Fruit fly (Drosophila melanogaster) whole organism, prepupa: ENCODE results near the gene CG18259.

Source experiments
- Blimp-1 ChIP-seq: fragments of 200-800 bp; sonication (Bioruptor generic); optimal IDR thresholded peaks from 3 replicates; lab custom pipeline; 2017; ENCODE audit warnings: missing biosample characterization, missing genetic modification characterization, mild to moderate bottlenecking, moderate library complexity, missing genetic modification reagents
- CG10631 ChIP-seq: fragments of 200-800 bp; sonication (Bioruptor generic); optimal IDR thresholded peaks from 2 replicates; lab custom pipeline; 2016; ENCODE audit warnings: missing biosample characterization, missing genetic modification characterization
- CG11294 ChIP-seq: fragments of 200-800 bp; sonication (Bioruptor generic); IDR thresholded peaks from 2 replicates; pipeline ENCODE4 v1.3.6; 2022; ENCODE audit warnings: missing biosample characterization, missing genetic modification characterization
- CG11902 ChIP-seq: fragments of 200-800 bp; sonication (Bioruptor generic); optimal IDR thresholded peaks from 3 replicates; lab custom pipeline; 2016; ENCODE audit warnings: missing biosample characterization, missing genetic modification characterization
- CG3032 ChIP-seq: fragments of 200-800 bp; optimal IDR thresholded peaks from 2 replicates; lab custom pipeline; 2019; ENCODE audit warnings: missing biosample characterization, mild to moderate bottlenecking, missing genetic modification characterization, moderate library complexity
- CG31627 ChIP-seq: fragments of 200-800 bp; sonication (Bioruptor generic); optimal IDR thresholded peaks from 3 replicates; lab custom pipeline; 2016; ENCODE audit warnings: missing biosample characterization, missing genetic modification characterization
- CG3919 ChIP-seq: fragments of 200-800 bp; sonication (Bioruptor generic); optimal IDR thresholded peaks from 3 replicates; lab custom pipeline; 2016; ENCODE audit warnings: missing biosample characterization, missing genetic modification characterization
- CG6163 ChIP-seq: fragments of 200-800 bp; sonication (Bioruptor generic); IDR thresholded peaks from 3 replicates; pipeline ENCODE4 v1.3.6; 2022; ENCODE audit warnings: missing biosample characterization, missing genetic modification characterization
- CG6792 ChIP-seq: fragments of 200-800 bp; sonication (Bioruptor generic); optimal IDR thresholded peaks from 3 replicates; lab custom pipeline; 2016; ENCODE audit warnings: missing biosample characterization, missing genetic modification characterization
- CG7368 ChIP-seq: fragments of 200-800 bp; sonication (Bioruptor generic); optimal IDR thresholded peaks from 3 replicates; lab custom pipeline; 2016; ENCODE audit warnings: missing biosample characterization, missing genetic modification characterization
- CG8319 ChIP-seq: fragments of 200-800 bp; sonication (Bioruptor generic); optimal IDR thresholded peaks from 3 replicates; lab custom pipeline; 2016; ENCODE audit warnings: missing biosample characterization, missing genetic modification characterization
- CG9139 ChIP-seq: fragments of 200-800 bp; sonication (Bioruptor generic); optimal IDR thresholded peaks from 3 replicates; lab custom pipeline; 2017; ENCODE audit warnings: missing biosample characterization, mild to moderate bottlenecking, missing genetic modification characterization
- Eip75B ChIP-seq: fragments of 200-800 bp; sonication (Bioruptor generic); optimal IDR thresholded peaks from 3 replicates; lab custom pipeline; 2016; ENCODE audit warnings: missing biosample characterization, missing genetic modification characterization
- Eip78C ChIP-seq: fragments of 200-800 bp; sonication (Bioruptor generic); peaks from one replicate; lab custom pipeline; 2016; ENCODE audit warnings: missing biosample characterization, missing genetic modification characterization
- Eip93F ChIP-seq: fragments of 200-800 bp; sonication (Bioruptor generic); optimal IDR thresholded peaks from 2 replicates; lab custom pipeline; 2016; ENCODE audit warnings: missing biosample characterization, mild to moderate bottlenecking, missing genetic modification characterization
- Ets21C ChIP-seq: fragments of 200-800 bp; sonication (Bioruptor generic); optimal IDR thresholded peaks from 3 replicates; lab custom pipeline; 2016; ENCODE audit warnings: missing biosample characterization, missing genetic modification characterization
- Ets96B ChIP-seq: fragments of 200-800 bp; optimal IDR thresholded peaks from 2 replicates; lab custom pipeline; 2019; ENCODE audit warnings: missing biosample characterization, mild to moderate bottlenecking, missing genetic modification characterization, moderate library complexity
- Gug ChIP-seq: fragments of 200-800 bp; sonication (Bioruptor generic); IDR thresholded peaks from 2 replicates; pipeline ENCODE4 v1.3.6; 2022; ENCODE audit warnings: missing biosample characterization, missing genetic modification characterization
- Hr38 ChIP-seq: sonication (Bioruptor generic); optimal IDR thresholded peaks from 2 replicates; lab custom pipeline; 2016; ENCODE audit warnings: missing biosample characterization, missing genetic modification characterization
- Hr39 ChIP-seq: fragments of 200-800 bp; sonication (Bioruptor generic); optimal IDR thresholded peaks from 2 replicates; lab custom pipeline; 2016; ENCODE audit warnings: missing biosample characterization, missing genetic modification characterization
- Hr4 ChIP-seq: fragments of 200-800 bp; sonication (Bioruptor generic); optimal IDR thresholded peaks from 3 replicates; lab custom pipeline; 2016; ENCODE audit warnings: missing biosample characterization, missing genetic modification characterization
- Met ChIP-seq: fragments of 200-800 bp; sonication (Bioruptor generic); optimal IDR thresholded peaks from 3 replicates; lab custom pipeline; 2016; ENCODE audit warnings: missing biosample characterization, missing genetic modification characterization
- OdsH ChIP-seq: fragments of 200-800 bp; sonication (Bioruptor generic); optimal IDR thresholded peaks from 3 replicates; lab custom pipeline; 2016; ENCODE audit warnings: missing biosample characterization, missing genetic modification characterization
- Smox ChIP-seq: fragments of 200-800 bp; sonication (Bioruptor generic); optimal IDR thresholded peaks from 3 replicates; lab custom pipeline; 2016; ENCODE audit warnings: missing biosample characterization, missing genetic modification characterization
- Sox102F ChIP-seq: fragments of 200-800 bp; sonication (Bioruptor generic); optimal IDR thresholded peaks from 2 replicates; lab custom pipeline; 2016; ENCODE audit warnings: missing biosample characterization, mild to moderate bottlenecking, missing genetic modification characterization
- Sox14 ChIP-seq: fragments of 200-800 bp; sonication (Bioruptor generic); optimal IDR thresholded peaks from 3 replicates; lab custom pipeline; 2016; ENCODE audit warnings: missing biosample characterization, missing genetic modification characterization
- acj6 ChIP-seq: fragments of 200-800 bp; sonication (Bioruptor generic); optimal IDR thresholded peaks from 3 replicates; lab custom pipeline; 2016; ENCODE audit warnings: missing biosample characterization, missing genetic modification characterization
- cyc ChIP-seq: fragments of 200-800 bp; sonication (Bioruptor generic); optimal IDR thresholded peaks from 3 replicates; lab custom pipeline; 2016; ENCODE audit warnings: missing biosample characterization, missing genetic modification characterization
- dsx ChIP-seq: fragments of 200-800 bp; optimal IDR thresholded peaks from 3 replicates; lab custom pipeline; 2019; ENCODE audit warnings: missing biosample characterization, mild to moderate bottlenecking, missing genetic modification characterization, moderate library complexity; ENCODE audit not compliant: poor library complexity, severe bottlenecking
- eg ChIP-seq: fragments of 200-800 bp; sonication (Bioruptor generic); IDR thresholded peaks from 3 replicates; pipeline ENCODE4 v1.3.6; 2022; ENCODE audit warnings: missing biosample characterization, missing genetic modification characterization
- esn ChIP-seq: fragments of 200-800 bp; sonication (Bioruptor generic); optimal IDR thresholded peaks from 2 replicates; lab custom pipeline; 2016; ENCODE audit warnings: missing biosample characterization, mild to moderate bottlenecking, missing genetic modification characterization, moderate library complexity
- fd85E ChIP-seq: fragments of 200-800 bp; sonication (Bioruptor generic); optimal IDR thresholded peaks from 3 replicates; lab custom pipeline; 2016; ENCODE audit warnings: missing biosample characterization, missing genetic modification characterization
- fkh ChIP-seq: fragments of 200-800 bp; sonication (Bioruptor generic); optimal IDR thresholded peaks from 3 replicates; lab custom pipeline; 2017; ENCODE audit warnings: missing biosample characterization, mild to moderate bottlenecking, missing genetic modification characterization, moderate library complexity
- salr ChIP-seq, 2 experiments: fragments of 200-800 bp; sonication (Bioruptor generic); optimal IDR thresholded peaks; 3 replicates each; lab custom pipeline; 2016 to 2018; ENCODE audit warnings: missing biosample characterization in 2 of 2, missing genetic modification characterization in 2 of 2, mild to moderate bottlenecking in 1 of 2
- ss ChIP-seq, 2 experiments: fragments of 200-800 bp; sonication (Bioruptor generic); optimal IDR thresholded peaks; 2 replicates in 1 of 2; 3 replicates in 1 of 2; lab custom pipeline; 2017 to 2018; ENCODE audit warnings: mild to moderate bottlenecking in 2 of 2, missing biosample characterization in 2 of 2, missing genetic modification characterization in 2 of 2, moderate library complexity in 1 of 2
- svp ChIP-seq: fragments of 200-800 bp; sonication (Bioruptor generic); peaks from one replicate; lab custom pipeline; 2016; ENCODE audit warnings: missing biosample characterization, missing genetic modification characterization
- topi ChIP-seq: fragments of 200-800 bp; sonication (Bioruptor generic); optimal IDR thresholded peaks from 3 replicates; lab custom pipeline; 2016; ENCODE audit warnings: missing biosample characterization, missing genetic modification characterization

The CG18259 gene

dm6 chrX:18774818-18775343 lies 8.4 kb downstream of the CG18259 start, which contains the start of gene CG6891 (continued):
- TF ChIP-seq Eip93F (GFP tag; lab: Kevin White, UChicago) (no peak), CG3919 (GFP tag; lab: Kevin White, UChicago) (peak; percentile 38), CG9139 (peak; percentile 3), CG31627 (peak; percentile 58), Met (GFP tag; lab: Kevin White, UChicago) (peak; percentile 56), Blimp-1 (GFP tag; lab: Kevin White, UChicago) (peak; percentile 100), fd85E (GFP tag; lab: Kevin White, UChicago) (no peak), CG3032 (tag; lab: Kevin White, UChicago) (peak; percentile 19), OdsH (GFP tag; lab: Kevin White, UChicago) (peak; percentile 40), CG6792 (GFP tag; lab: Kevin White, UChicago) (peak; percentile 24), Sox14 (GFP tag; lab: Kevin White, UChicago) (peak; percentile 50), Hr38 (no peak), CG7368 (GFP tag; lab: Kevin White, UChicago) (no peak), esn (GFP tag; lab: Kevin White, UChicago) (peak; percentile 60), Sox102F (GFP tag; lab: Kevin White, UChicago) (peak; percentile 55), CG11902 (GFP tag; lab: Kevin White, UChicago) (no peak), Hr4 (GFP tag; lab: Kevin White, UChicago) (peak; percentile 47), dsx (peak; percentile 43)

- no peak for TF ChIP-seq Hr4 (GFP tag; lab: Kevin White, UChicago)
- TF ChIP-seq esn (GFP tag; lab: Kevin White, UChicago), result no peak
- no peak for TF ChIP-seq CG6163 (GFP tag; lab: Robert Waterston, UW)
- no peak for TF ChIP-seq Hr38
- TF ChIP-seq Sox14 (GFP tag; lab: Kevin White, UChicago), result no peak
- TF ChIP-seq fkh (GFP tag; lab: Kevin White, UChicago), result no peak
- no peak for TF ChIP-seq salr (GFP tag; optimal IDR thresholded peaks at IDR 0.05; lab: Kevin White, UChicago)
- 0 out of 3 replicates have a peak, but pooled peaks have one; percentile 21 for TF ChIP-seq eg (GFP tag; lab: Robert Waterston, UW)
- no peak for TF ChIP-seq Ets96B (tag; lab: Kevin White, UChicago)
Observed at dm6 chrX:18773817-18774216, 9.5 kb downstream of the CG18259 start, which contains the start of gene CCKLR-17D3. Gene CCKLR-17D3, minus strand, starts transcription at chrX:18774027.

dm6 chrX:18771995-18772394 lies 11.3 kb downstream of the CG18259 start:
- TF ChIP-seq acj6 (GFP tag; lab: Kevin White, UChicago) (no peak), Smox (no peak), cyc (GFP tag; lab: Kevin White, UChicago) (no peak), Hr39 (GFP tag; lab: Kevin White, UChicago) (no peak), CG10631 (GFP tag; lab: Kevin White, UChicago) (no peak), Met (GFP tag; lab: Kevin White, UChicago) (no peak), Eip75B (GFP tag; lab: Kevin White, UChicago) (no peak), CG11294 (GFP tag; lab: Robert Waterston, UW) (no peak), CG8319 (GFP tag; lab: Kevin White, UChicago) (no peak), Blimp-1 (GFP tag; lab: Kevin White, UChicago) (no peak), svp (GFP tag; lab: Kevin White, UChicago) (peak; percentile 53), Eip78C (peak; percentile 45), Gug (GFP tag; lab: Robert Waterston, UW) (no peak), CG3032 (tag; lab: Kevin White, UChicago) (no peak), Ets21C (GFP tag; lab: Kevin White, UChicago) (no peak), topi (GFP tag; lab: Kevin White, UChicago) (no peak), ss (GFP tag; optimal IDR thresholded peaks at IDR 0.05; lab: Kevin White, UChicago) (peak in 1 of 2 experiments; percentile 17)
